Worm (Caenorhabditis elegans) whole organism, L3 larva: ENCODE measurements around the gene ocr-1.

Source experiments
- R02D3.7 ChIP-seq: fragments of 150-350 bp; optimal IDR thresholded peaks from 2 replicates; lab custom pipeline; 2014; ENCODE audit warnings: missing biosample characterization, missing genetic modification characterization
- ZK546.5 ChIP-seq: sonication (generic microtip); optimal IDR thresholded peaks from 2 replicates; lab custom pipeline; 2017; ENCODE audit warnings: missing biosample characterization, missing genetic modification characterization
- aly-2 ChIP-seq: fragments of 150-350 bp; optimal IDR thresholded peaks from 2 replicates; lab custom pipeline; 2014; ENCODE audit warnings: missing biosample characterization, missing genetic modification characterization
- ama-1 ChIP-seq: fragments of 150-350 bp; optimal IDR thresholded peaks from 2 replicates; lab custom pipeline; 2018
- ceh-16 ChIP-seq: sonication (generic microtip); optimal IDR thresholded peaks from 2 replicates; lab custom pipeline; 2017; ENCODE audit warnings: missing biosample characterization, missing genetic modification characterization
- ceh-28 ChIP-seq: fragments of 150-350 bp; optimal IDR thresholded peaks from 2 replicates; lab custom pipeline; 2014; ENCODE audit warnings: missing biosample characterization, missing genetic modification reagents, missing genetic modification characterization
- ceh-82 ChIP-seq: fragments of 150-350 bp; optimal IDR thresholded peaks from 2 replicates; lab custom pipeline; 2014; ENCODE audit warnings: missing biosample characterization, missing genetic modification characterization
- ceh-9 ChIP-seq: sonication (generic microtip); optimal IDR thresholded peaks from 2 replicates; lab custom pipeline; 2018; ENCODE audit warnings: missing biosample characterization, missing genetic modification characterization
- daf-12 ChIP-seq: fragments of 150-350 bp; optimal IDR thresholded peaks from 2 replicates; lab custom pipeline; 2014; ENCODE audit warnings: missing biosample characterization, missing genetic modification reagents, missing genetic modification characterization
- egl-27 ChIP-seq: sonication (generic microtip); optimal IDR thresholded peaks from 4 replicates; lab custom pipeline; 2017; ENCODE audit warnings: missing biosample characterization, missing genetic modification reagents, missing genetic modification characterization
- egl-5 ChIP-seq: fragments of 150-350 bp; optimal IDR thresholded peaks from 2 replicates; lab custom pipeline; 2017; ENCODE audit warnings: missing biosample characterization, missing genetic modification reagents, missing genetic modification characterization, inconsistent platforms
- elt-1 ChIP-seq: fragments of 150-350 bp; optimal IDR thresholded peaks from 2 replicates; lab custom pipeline; 2014; ENCODE audit warnings: missing biosample characterization, missing genetic modification characterization
- elt-2 ChIP-seq: sonication (generic microtip); optimal IDR thresholded peaks from 2 replicates; lab custom pipeline; 2016; ENCODE audit warnings: missing genetic modification reagents, mild to moderate bottlenecking, missing genetic modification characterization, missing compliant biosample characterization
- elt-3 ChIP-seq, 3 experiments: fragments of 150-350 bp in 1 of 3; sonication (generic microtip) in 2 of 3; optimal IDR thresholded peaks; 2 replicates in 2 of 3; 4 replicates in 1 of 3; lab custom pipeline; 2014 to 2017; ENCODE audit warnings: missing biosample characterization in 3 of 3, missing genetic modification characterization in 3 of 3
- eor-1 ChIP-seq, 2 experiments: fragments of 150-350 bp; optimal IDR thresholded peaks; 2 replicates each; lab custom pipeline; 2014 to 2018; ENCODE audit warnings: missing biosample characterization in 2 of 2, missing genetic modification characterization in 2 of 2
- fkh-10 ChIP-seq: sonication (generic microtip); optimal IDR thresholded peaks from 2 replicates; lab custom pipeline; 2017; ENCODE audit warnings: missing biosample characterization, missing genetic modification reagents, missing genetic modification characterization
- fkh-2 ChIP-seq: fragments of 150-350 bp; optimal IDR thresholded peaks from 2 replicates; lab custom pipeline; 2014; ENCODE audit warnings: missing biosample characterization, missing genetic modification reagents, missing genetic modification characterization
- fos-1 ChIP-seq: fragments of 150-350 bp; optimal IDR thresholded peaks from 2 replicates; lab custom pipeline; 2014; ENCODE audit warnings: missing biosample characterization, missing genetic modification characterization
- hmg-11 ChIP-seq: sonication (generic microtip); optimal IDR thresholded peaks from 2 replicates; lab custom pipeline; 2016; ENCODE audit warnings: missing genetic modification characterization, missing compliant biosample characterization
- jun-1 ChIP-seq: fragments of 150-350 bp; optimal IDR thresholded peaks from 2 replicates; lab custom pipeline; 2014; ENCODE audit warnings: missing biosample characterization, missing genetic modification reagents, missing genetic modification characterization
- lin-15B ChIP-seq: fragments of 150-350 bp; optimal IDR thresholded peaks from 2 replicates; lab custom pipeline; 2014; ENCODE audit warnings: missing biosample characterization, missing genetic modification characterization
- lin-39 ChIP-seq: fragments of 150-350 bp; optimal IDR thresholded peaks from 2 replicates; lab custom pipeline; 2018; ENCODE audit warnings: missing biosample characterization, missing genetic modification reagents, missing genetic modification characterization
- lsy-12 ChIP-seq: sonication (generic microtip); optimal IDR thresholded peaks from 2 replicates; lab custom pipeline; 2016; ENCODE audit warnings: mild to moderate bottlenecking, missing genetic modification characterization, missing compliant biosample characterization
- mdl-1 ChIP-seq: fragments of 150-350 bp; optimal IDR thresholded peaks from 2 replicates; lab custom pipeline; 2014; ENCODE audit warnings: missing biosample characterization, missing genetic modification characterization
- mml-1 ChIP-seq: fragments of 150-350 bp; sonication (generic microtip); optimal IDR thresholded peaks from 3 replicates; lab custom pipeline; 2014; ENCODE audit warnings: missing biosample characterization, missing genetic modification characterization
- nfya-1 ChIP-seq: sonication (generic microtip); optimal IDR thresholded peaks from 2 replicates; lab custom pipeline; 2017; ENCODE audit warnings: missing genetic modification characterization, mild to moderate bottlenecking, missing compliant biosample characterization, antibody characterized with exemption, moderate library complexity; ENCODE audit not compliant: insufficient read depth
- nhr-11 ChIP-seq: fragments of 150-350 bp; optimal IDR thresholded peaks from 2 replicates; lab custom pipeline; 2014; ENCODE audit warnings: missing biosample characterization, missing genetic modification characterization
- nhr-12 ChIP-seq: fragments of 150-350 bp; optimal IDR thresholded peaks from 2 replicates; lab custom pipeline; 2014; ENCODE audit warnings: missing biosample characterization, missing genetic modification characterization
- nhr-23 ChIP-seq: fragments of 150-350 bp; optimal IDR thresholded peaks from 2 replicates; lab custom pipeline; 2014; ENCODE audit warnings: missing biosample characterization, missing genetic modification reagents, missing genetic modification characterization
- nhr-237 ChIP-seq: fragments of 150-350 bp; optimal IDR thresholded peaks from 2 replicates; lab custom pipeline; 2014; ENCODE audit warnings: missing biosample characterization, missing genetic modification characterization
- nhr-25 ChIP-seq: sonication (generic microtip); optimal IDR thresholded peaks from 2 replicates; lab custom pipeline; 2017; ENCODE audit warnings: missing biosample characterization, missing genetic modification characterization
- nhr-28 ChIP-seq: fragments of 150-350 bp; optimal IDR thresholded peaks from 2 replicates; lab custom pipeline; 2014; ENCODE audit warnings: missing biosample characterization, missing genetic modification characterization
- nhr-43 ChIP-seq: sonication (generic microtip); optimal IDR thresholded peaks from 2 replicates; lab custom pipeline; 2016; ENCODE audit warnings: mild to moderate bottlenecking, missing genetic modification characterization, missing compliant biosample characterization; ENCODE audit not compliant: poor library complexity, severe bottlenecking
- nhr-67 ChIP-seq: fragments of 150-350 bp; optimal IDR thresholded peaks from 2 replicates; lab custom pipeline; 2014; ENCODE audit warnings: missing biosample characterization, missing genetic modification characterization
- nhr-76 ChIP-seq: fragments of 150-350 bp; sonication (generic microtip); optimal IDR thresholded peaks from 5 replicates; lab custom pipeline; 2014; ENCODE audit warnings: missing biosample characterization, missing genetic modification characterization
- nhr-77 ChIP-seq: fragments of 150-350 bp; optimal IDR thresholded peaks from 2 replicates; lab custom pipeline; 2014; ENCODE audit warnings: missing biosample characterization, missing genetic modification characterization
- pha-4 ChIP-seq: fragments of 150-350 bp; optimal IDR thresholded peaks from 2 replicates; lab custom pipeline; 2014; ENCODE audit warnings: missing biosample characterization, missing genetic modification reagents, missing genetic modification characterization
- pqm-1 ChIP-seq: fragments of 150-350 bp; optimal IDR thresholded peaks from 2 replicates; lab custom pipeline; 2017; ENCODE audit warnings: missing biosample characterization, missing genetic modification characterization, inconsistent platforms
- sea-2 ChIP-seq: fragments of 150-350 bp; sonication (generic microtip); optimal IDR thresholded peaks from 4 replicates; lab custom pipeline; 2014; ENCODE audit warnings: missing biosample characterization, missing genetic modification reagents, missing genetic modification characterization
- skn-1 ChIP-seq: fragments of 150-350 bp; optimal IDR thresholded peaks from 2 replicates; lab custom pipeline; 2014; ENCODE audit warnings: missing biosample characterization, missing genetic modification characterization
- snpc-4 ChIP-seq: fragments of 150-350 bp; optimal IDR thresholded peaks from 2 replicates; lab custom pipeline; 2014; ENCODE audit warnings: missing biosample characterization, missing genetic modification characterization
- tbx-2 ChIP-seq: sonication (generic microtip); optimal IDR thresholded peaks from 2 replicates; lab custom pipeline; 2016; ENCODE audit warnings: mild to moderate bottlenecking, missing genetic modification characterization, missing compliant biosample characterization
- unc-39 ChIP-seq: sonication (generic microtip); optimal IDR thresholded peaks from 4 replicates; lab custom pipeline; 2017; ENCODE audit warnings: missing biosample characterization, missing genetic modification characterization
- unc-62 ChIP-seq: fragments of 150-350 bp; sonication (generic microtip); optimal IDR thresholded peaks from 4 replicates; lab custom pipeline; 2014; ENCODE audit warnings: missing biosample characterization, missing genetic modification reagents, missing genetic modification characterization
- zag-1 ChIP-seq: fragments of 150-350 bp; optimal IDR thresholded peaks from 2 replicates; lab custom pipeline; 2014; ENCODE audit warnings: missing biosample characterization, missing genetic modification characterization
- ztf-11 ChIP-seq: fragments of 150-350 bp; optimal IDR thresholded peaks from 2 replicates; lab custom pipeline; 2014; ENCODE audit warnings: missing biosample characterization, missing genetic modification characterization
- ztf-4 ChIP-seq: fragments of 150-350 bp; optimal IDR thresholded peaks from 2 replicates; lab custom pipeline; 2014; ENCODE audit warnings: missing biosample characterization, missing genetic modification characterization

Gene ocr-1

DNA sequence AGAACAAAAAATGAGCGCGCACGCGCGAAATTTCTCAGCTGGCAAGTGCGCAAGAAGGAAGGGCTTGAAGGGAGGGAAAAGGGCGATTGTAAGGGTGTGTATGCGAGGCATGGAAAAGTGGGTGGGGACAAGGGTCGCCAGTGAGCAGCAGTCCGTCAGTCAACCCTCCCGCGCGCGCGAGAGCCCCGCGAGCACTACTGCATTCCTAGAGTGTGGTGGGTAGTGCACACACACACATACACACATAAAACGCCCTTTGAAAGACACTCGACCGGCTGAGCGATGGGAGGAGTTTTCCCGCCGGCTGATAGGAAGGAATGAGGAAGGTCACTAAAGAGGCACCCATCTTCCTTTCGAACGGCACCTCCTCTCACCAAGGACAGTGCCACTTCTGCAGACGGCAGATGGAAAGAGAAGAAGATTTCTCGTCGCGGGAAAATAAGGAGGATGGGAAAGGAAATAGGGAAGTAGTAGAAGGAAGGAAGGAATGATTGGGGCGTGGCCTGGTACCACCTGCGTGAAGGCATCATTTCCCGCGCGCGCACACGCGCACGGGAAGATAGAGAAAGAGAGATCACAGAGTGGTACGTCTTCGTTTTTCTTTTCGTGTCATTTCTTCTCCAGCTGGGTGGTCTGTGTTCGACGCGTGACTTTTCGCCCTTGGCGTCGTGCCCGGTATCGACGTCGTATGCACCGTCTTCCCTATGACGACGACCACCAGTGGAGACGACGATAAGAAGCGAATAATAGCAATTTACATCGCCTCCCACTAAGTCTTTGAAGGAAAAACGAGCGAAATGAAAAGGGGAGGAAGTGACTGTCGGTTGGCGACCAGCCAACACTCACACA, 47.1 kb upstream of the ocr-1 start:
- TF ChIP-seq fkh-10 (no peak), elt-3 (tag; optimal IDR thresholded peaks at IDR 0.05; lab: Kevin White, UChicago) (peak in 1 of 3 experiments; percentile 70), ceh-16 (tag; lab: Kevin White, UChicago) (no peak), aly-2 (tag; lab: Kevin White, UChicago) (no peak), mml-1 (tag; lab: Kevin White, UChicago) (no peak), unc-39 (tag; lab: Kevin White, UChicago) (no peak), R02D3.7 (tag; lab: Kevin White, UChicago) (no peak), nhr-12 (tag; lab: Kevin White, UChicago) (no peak), skn-1 (tag; lab: Kevin White, UChicago) (peak; percentile 5), fkh-2 (tag; lab: Kevin White, UChicago) (no peak), lin-15B (tag; lab: Kevin White, UChicago) (no peak), nhr-76 (tag; lab: Kevin White, UChicago) (no peak), nhr-77 (tag; lab: Kevin White, UChicago) (no peak), snpc-4 (tag; lab: Kevin White, UChicago) (no peak), lin-39 (peak; percentile 78), ztf-4 (tag; lab: Kevin White, UChicago) (peak; percentile 28), zag-1 (tag; lab: Kevin White, UChicago) (no peak), unc-62 (GFP tag; lab: Kevin White, UChicago) (no peak), ZK546.5 (tag; lab: Kevin White, UChicago) (no peak), pqm-1 (tag; lab: Kevin White, UChicago) (no peak), nhr-28 (tag; lab: Kevin White, UChicago) (no peak), nhr-25 (tag; lab: Kevin White, UChicago) (peak; percentile 81), elt-1 (no peak), sea-2 (GFP tag; lab: Kevin White, UChicago) (no peak), elt-2 (tag; lab: Kevin White, UChicago) (no peak), nhr-11 (no peak), nhr-67 (no peak), egl-27 (tag; lab: Kevin White, UChicago) (peak; percentile 44), jun-1 (tag; lab: Kevin White, UChicago) (peak; percentile 57), ceh-9 (no peak), nfya-1 (tag; lab: Kevin White, UChicago) (no peak), ceh-82 (tag; lab: Kevin White, UChicago) (no peak), tbx-2 (tag; lab: Kevin White, UChicago) (peak; percentile 34), daf-12 (tag; lab: Kevin White, UChicago) (no peak), eor-1 (tag; optimal IDR thresholded peaks at IDR 0.05; lab: Kevin White, UChicago) (no peak), egl-5 (tag; lab: Kevin White, UChicago) (no peak), nhr-43 (peak; percentile 96), ztf-11 (tag; lab: Kevin White, UChicago) (no peak), ceh-28 (no peak), lsy-12 (tag; lab: Kevin White, UChicago) (no peak), mdl-1 (tag; lab: Kevin White, UChicago) (peak; percentile 63), fos-1 (tag; lab: Kevin White, UChicago) (no peak), ama-1 (lab: Kevin White, UChicago) (no peak), nhr-23 (peak; percentile 95), hmg-11 (tag; lab: Kevin White, UChicago) (peak; percentile 33), pha-4 (tag; lab: Kevin White, UChicago) (no peak), nhr-237 (tag; lab: Kevin White, UChicago) (no peak)
